Worm (Caenorhabditis elegans) whole organism, mixed stage, embryonic: Measurements from ENCODE around the gene dpy-21.

Source experiments
- M03D4.4 ChIP-seq: sonication (generic microtip); optimal IDR thresholded peaks from 2 replicates; lab custom pipeline; 2017; ENCODE audit warnings: mild to moderate bottlenecking, missing genetic modification characterization, missing compliant biosample characterization
- blmp-1 ChIP-seq: fragments of 150-350 bp; optimal IDR thresholded peaks from 2 replicates; lab custom pipeline; 2014; ENCODE audit warnings: missing biosample characterization, missing genetic modification characterization
- ceh-39 ChIP-seq: fragments of 150-350 bp; optimal IDR thresholded peaks from 2 replicates; lab custom pipeline; 2014; ENCODE audit warnings: missing biosample characterization, missing genetic modification characterization
- ces-1 ChIP-seq: fragments of 150-350 bp; optimal IDR thresholded peaks from 2 replicates; lab custom pipeline; 2014; ENCODE audit warnings: missing biosample characterization, missing genetic modification reagents, missing genetic modification characterization
- cnd-1 ChIP-seq: fragments of 200-800 bp; sonication (Bioruptor generic); optimal IDR thresholded peaks from 2 replicates; lab custom pipeline; 2018; ENCODE audit warnings: mild to moderate bottlenecking, missing genetic modification characterization, missing compliant biosample characterization
- drap-1 ChIP-seq: fragments of 200-800 bp; sonication (Bioruptor generic); optimal IDR thresholded peaks from 3 replicates; lab custom pipeline; 2018; ENCODE audit warnings: mild to moderate bottlenecking, missing genetic modification characterization, missing compliant biosample characterization
- elt-1 ChIP-seq: sonication (generic microtip); optimal IDR thresholded peaks from 2 replicates; lab custom pipeline; 2017; ENCODE audit warnings: missing genetic modification characterization, mild to moderate bottlenecking, missing compliant biosample characterization, antibody characterized with exemption, moderate library complexity, borderline replicate concordance; ENCODE audit not compliant: insufficient read depth
- elt-3 ChIP-seq: fragments of 150-350 bp; optimal IDR thresholded peaks from 2 replicates; lab custom pipeline; 2014; ENCODE audit warnings: missing biosample characterization, missing genetic modification characterization
- flh-1 ChIP-seq: fragments of 200-800 bp; sonication (Bioruptor generic); optimal IDR thresholded peaks from 2 replicates; lab custom pipeline; 2018; ENCODE audit warnings: mild to moderate bottlenecking, missing genetic modification characterization, moderate library complexity, missing compliant biosample characterization
- hlh-1 ChIP-seq: fragments of 150-350 bp; optimal IDR thresholded peaks from 2 replicates; lab custom pipeline; 2014; ENCODE audit warnings: missing biosample characterization, missing genetic modification reagents, missing genetic modification characterization
- lin-13 ChIP-seq: fragments of 150-350 bp; optimal IDR thresholded peaks from 2 replicates; lab custom pipeline; 2014; ENCODE audit warnings: missing biosample characterization, missing genetic modification characterization
- lin-32 ChIP-seq: fragments of 200-800 bp; sonication (Bioruptor generic); optimal IDR thresholded peaks from 2 replicates; lab custom pipeline; 2018; ENCODE audit warnings: mild to moderate bottlenecking, missing genetic modification characterization, missing compliant biosample characterization
- lsy-2 ChIP-seq: fragments of 150-350 bp; optimal IDR thresholded peaks from 2 replicates; lab custom pipeline; 2014; ENCODE audit warnings: missing biosample characterization, missing genetic modification characterization
- mab-5 ChIP-seq: fragments of 150-350 bp; optimal IDR thresholded peaks from 2 replicates; lab custom pipeline; 2014; ENCODE audit warnings: missing biosample characterization, missing genetic modification characterization
- mep-1 ChIP-seq: fragments of 150-350 bp; optimal IDR thresholded peaks from 2 replicates; lab custom pipeline; 2017; ENCODE audit warnings: missing biosample characterization, missing genetic modification reagents, missing genetic modification characterization, inconsistent platforms
- mls-2 ChIP-seq: sonication (generic microtip); optimal IDR thresholded peaks from 2 replicates; lab custom pipeline; 2016; ENCODE audit warnings: mild to moderate bottlenecking, missing genetic modification characterization, moderate library complexity, missing compliant biosample characterization
- nhr-12 ChIP-seq: fragments of 150-350 bp; optimal IDR thresholded peaks from 2 replicates; lab custom pipeline; 2014; ENCODE audit warnings: missing biosample characterization, missing genetic modification characterization
- nhr-2 ChIP-seq: fragments of 150-350 bp; optimal IDR thresholded peaks from 2 replicates; lab custom pipeline; 2014; ENCODE audit warnings: missing biosample characterization, missing genetic modification characterization
- nhr-237 ChIP-seq: fragments of 150-350 bp; optimal IDR thresholded peaks from 2 replicates; lab custom pipeline; 2014; ENCODE audit warnings: missing biosample characterization, missing genetic modification characterization
- nhr-28 ChIP-seq: fragments of 150-350 bp; optimal IDR thresholded peaks from 2 replicates; lab custom pipeline; 2014; ENCODE audit warnings: missing biosample characterization, missing genetic modification characterization
- nhr-76 ChIP-seq: sonication (generic microtip); optimal IDR thresholded peaks from 2 replicates; lab custom pipeline; 2017; ENCODE audit warnings: missing biosample characterization, missing genetic modification characterization
- pha-4 ChIP-seq: fragments of 150-350 bp; optimal IDR thresholded peaks from 2 replicates; lab custom pipeline; 2018; ENCODE audit warnings: missing biosample characterization, missing genetic modification reagents, missing genetic modification characterization
- sem-2 ChIP-seq: fragments of 200-800 bp; sonication (Bioruptor generic); optimal IDR thresholded peaks from 2 replicates; lab custom pipeline; 2018; ENCODE audit warnings: mild to moderate bottlenecking, missing genetic modification characterization, missing compliant biosample characterization
- sptf-1 ChIP-seq: sonication (generic microtip); optimal IDR thresholded peaks from 2 replicates; lab custom pipeline; 2017; ENCODE audit warnings: mild to moderate bottlenecking, missing genetic modification characterization, moderate library complexity, missing compliant biosample characterization
- unc-120 ChIP-seq: sonication (generic microtip); optimal IDR thresholded peaks from 2 replicates; lab custom pipeline; 2017; ENCODE audit warnings: missing genetic modification characterization, missing compliant biosample characterization; ENCODE audit not compliant: poor library complexity, severe bottlenecking
- unc-39 ChIP-seq: fragments of 150-350 bp; optimal IDR thresholded peaks from 2 replicates; lab custom pipeline; 2014; ENCODE audit warnings: missing biosample characterization, missing genetic modification characterization
- ztf-11 ChIP-seq: fragments of 150-350 bp; optimal IDR thresholded peaks from 2 replicates; lab custom pipeline; 2014; ENCODE audit warnings: missing biosample characterization, missing genetic modification characterization

dpy-21 gene

ce11 chrV:17951172-17951999 lies 2.4 kb upstream of the dpy-21 start, which contains the start of gene Y59A8B.24 (continued):
- TF ChIP-seq unc-39, result peak; percentile 16
- no peak for TF ChIP-seq nhr-76 (tag; lab: Kevin White, UChicago)

ce11 chrV:17948036-17948691 lies 829 bp downstream of the dpy-21 start:
- no peak for TF ChIP-seq pha-4 (tag; lab: Kevin White, UChicago)
- TF ChIP-seq, all 35 proteins: peak for 0

ce11 chrV:17947266-17947665 lies 1.7 kb downstream of the dpy-21 start:
- no peak for TF ChIP-seq lin-32 (GFP tag; lab: Kevin White, UChicago)
- TF ChIP-seq mep-1 (tag; lab: Kevin White, UChicago), result no peak
- TF ChIP-seq drap-1 (GFP tag; lab: Kevin White, UChicago), result no peak
- TF ChIP-seq nhr-237 (tag; lab: Kevin White, UChicago), result no peak
- no peak for TF ChIP-seq sem-2 (GFP tag; lab: Kevin White, UChicago)
- no peak for TF ChIP-seq nhr-76 (tag; lab: Kevin White, UChicago)
- TF ChIP-seq flh-1 (GFP tag; lab: Kevin White, UChicago), result no peak
- no peak for TF ChIP-seq elt-3 (tag; lab: Kevin White, UChicago)
- no peak for TF ChIP-seq M03D4.4 (tag; lab: Kevin White, UChicago)
- no peak for TF ChIP-seq hlh-1 (tag; lab: Kevin White, UChicago)
- TF ChIP-seq sptf-1 (tag; lab: Kevin White, UChicago), result no peak
- no peak for TF ChIP-seq cnd-1
- TF ChIP-seq blmp-1 (tag; lab: Kevin White, UChicago), result no peak
- no peak for TF ChIP-seq elt-1 (tag; lab: Kevin White, UChicago)
- TF ChIP-seq nhr-28 (tag; lab: Kevin White, UChicago), result no peak
- no peak for TF ChIP-seq unc-120
- TF ChIP-seq lin-13 (tag; lab: Kevin White, UChicago), result no peak
- no peak for TF ChIP-seq nhr-2 (tag; lab: Kevin White, UChicago)
- TF ChIP-seq ces-1 (GFP tag; lab: Kevin White, UChicago), result no peak

ce11 chrV:17945460-17945859 lies 3.5 kb downstream of the dpy-21 start:
- TF ChIP-seq mab-5 (tag; lab: Kevin White, UChicago), result no peak
- no peak for TF ChIP-seq elt-3 (tag; lab: Kevin White, UChicago)
- TF ChIP-seq ces-1 (GFP tag; lab: Kevin White, UChicago), result no peak
- no peak for TF ChIP-seq ztf-11 (tag; lab: Kevin White, UChicago)
- no peak for TF ChIP-seq mls-2
- no peak for TF ChIP-seq blmp-1 (tag; lab: Kevin White, UChicago)
- no peak for TF ChIP-seq M03D4.4 (tag; lab: Kevin White, UChicago)
- TF ChIP-seq ceh-39 (tag; lab: Kevin White, UChicago), result no peak
- TF ChIP-seq mep-1 (tag; lab: Kevin White, UChicago), result no peak
- no peak for TF ChIP-seq pha-4 (tag; lab: Kevin White, UChicago)
- TF ChIP-seq nhr-12 (tag; lab: Kevin White, UChicago), result no peak
- TF ChIP-seq, all 35 proteins: peak for 0

- no peak for TF ChIP-seq lsy-2 (tag; lab: Kevin White, UChicago)
- no peak for TF ChIP-seq ztf-11 (tag; lab: Kevin White, UChicago)
- TF ChIP-seq nhr-28 (tag; lab: Kevin White, UChicago), result no peak
- no peak for TF ChIP-seq blmp-1 (tag; lab: Kevin White, UChicago)
Observed at ce11 chrV:17944849-17945452, 4.0 kb downstream of the dpy-21 start.
